Fruit fly (Drosophila melanogaster): ENCODE measurements around the gene RYa-R.

RYa-R gene

DNA sequence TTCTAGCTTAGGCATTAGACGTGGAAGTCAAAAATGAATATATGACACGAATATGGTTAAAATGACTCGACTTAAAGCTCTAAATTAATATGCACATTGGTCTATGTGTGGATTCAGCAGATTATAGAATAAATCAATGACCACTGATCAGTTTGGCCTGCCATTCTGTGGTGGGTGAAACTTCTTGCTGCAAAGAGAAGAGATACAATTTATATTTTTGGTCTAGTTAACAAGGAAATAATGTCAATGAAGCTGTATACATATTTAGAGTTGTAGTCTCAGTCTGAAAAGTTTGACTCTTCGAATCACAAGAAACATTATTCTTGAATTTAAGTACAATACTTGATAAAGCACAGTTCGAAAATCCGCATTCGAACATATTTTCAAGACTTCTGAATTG lies 68.4 kb downstream of the RYa-R start, which contains the start of gene CG43935:
Gene CG43935 (plus strand): TSS at position 301 of the 400 bp plus-strand sequence.
- no peak for TF ChIP-seq cnc (optimal IDR thresholded peaks at IDR 0.05)
- TF ChIP-seq CG33017 (tag; optimal IDR thresholded peaks at IDR 0.05): no peak
- TF ChIP-seq Hr96 (GFP tag; optimal IDR thresholded peaks at IDR 0.05): no peak
- no peak for TF ChIP-seq pad (GFP tag; optimal IDR thresholded peaks at IDR 0.05)
- TF ChIP-seq kay (GFP tag; ENCODE audit: borderline replicate concordance): no peak
- no peak for TF ChIP-seq tj (GFP tag; optimal IDR thresholded peaks at IDR 0.05)
- TF ChIP-seq CG7101 (tag; optimal IDR thresholded peaks at IDR 0.05): no peak
- TF ChIP-seq Crg-1 (GFP tag; optimal IDR thresholded peaks at IDR 0.05): no peak
- TF ChIP-seq CG7045 (GFP tag; optimal IDR thresholded peaks at IDR 0.05): no peak
- TF ChIP-seq Mnt (GFP tag; optimal IDR thresholded peaks at IDR 0.05): no peak
- no peak for TF ChIP-seq cic (GFP tag; optimal IDR thresholded peaks at IDR 0.05)
- no peak for TF ChIP-seq CG1620 (GFP tag; optimal IDR thresholded peaks at IDR 0.05)
- no peak for TF ChIP-seq CG5204 (GFP tag; optimal IDR thresholded peaks at IDR 0.05)
- TF ChIP-seq Clk (GFP tag; optimal IDR thresholded peaks at IDR 0.05): no peak

DNA sequence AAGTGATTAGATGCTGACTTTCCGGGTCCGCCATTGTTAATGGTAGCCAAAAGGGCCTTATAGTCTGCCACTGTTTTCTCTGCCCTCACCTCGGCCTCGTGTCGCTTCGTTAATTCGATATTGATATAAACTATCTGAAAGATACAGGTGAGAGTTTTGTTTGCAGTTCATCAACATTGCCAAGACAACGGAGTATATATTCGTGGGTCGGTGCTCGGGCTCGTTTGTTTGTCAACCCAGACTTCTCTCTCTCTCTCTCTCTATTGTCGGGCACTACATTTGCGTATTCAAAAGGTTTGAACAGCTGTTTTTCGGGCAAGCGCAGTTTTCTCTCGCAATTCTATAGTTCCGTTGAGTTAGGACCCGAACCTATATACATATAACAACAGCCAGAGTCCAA lies 70.6 kb downstream of the RYa-R start:
- TF ChIP-seq CG1620 (GFP tag; optimal IDR thresholded peaks at IDR 0.05) (no peak), CG14711 (tag; optimal IDR thresholded peaks at IDR 0.05) (peak; percentile 8)

DNA sequence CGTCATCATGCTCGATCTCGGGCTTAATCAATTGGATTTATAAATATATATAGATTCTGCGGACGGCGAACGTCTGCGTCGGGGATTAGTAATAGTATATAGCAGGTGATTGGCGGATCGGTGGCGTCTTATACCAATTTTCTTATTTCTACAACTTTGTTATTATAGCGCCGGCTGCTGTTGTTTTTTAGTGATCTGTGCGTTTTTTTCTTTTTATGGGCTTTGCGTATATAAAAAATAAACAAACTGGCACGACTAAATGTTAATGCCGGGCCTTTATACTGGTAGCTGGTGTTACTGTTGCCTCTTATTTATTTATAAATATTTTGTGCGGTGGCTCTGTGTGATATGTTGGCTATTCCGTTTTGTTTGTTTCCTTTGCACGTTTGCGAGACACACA lies 72.4 kb downstream of the RYa-R start:
- TF ChIP-seq kay (GFP tag; ENCODE audit: borderline replicate concordance): peak; percentile 75
- no peak for TF ChIP-seq tj (GFP tag; optimal IDR thresholded peaks at IDR 0.05)

DNA sequence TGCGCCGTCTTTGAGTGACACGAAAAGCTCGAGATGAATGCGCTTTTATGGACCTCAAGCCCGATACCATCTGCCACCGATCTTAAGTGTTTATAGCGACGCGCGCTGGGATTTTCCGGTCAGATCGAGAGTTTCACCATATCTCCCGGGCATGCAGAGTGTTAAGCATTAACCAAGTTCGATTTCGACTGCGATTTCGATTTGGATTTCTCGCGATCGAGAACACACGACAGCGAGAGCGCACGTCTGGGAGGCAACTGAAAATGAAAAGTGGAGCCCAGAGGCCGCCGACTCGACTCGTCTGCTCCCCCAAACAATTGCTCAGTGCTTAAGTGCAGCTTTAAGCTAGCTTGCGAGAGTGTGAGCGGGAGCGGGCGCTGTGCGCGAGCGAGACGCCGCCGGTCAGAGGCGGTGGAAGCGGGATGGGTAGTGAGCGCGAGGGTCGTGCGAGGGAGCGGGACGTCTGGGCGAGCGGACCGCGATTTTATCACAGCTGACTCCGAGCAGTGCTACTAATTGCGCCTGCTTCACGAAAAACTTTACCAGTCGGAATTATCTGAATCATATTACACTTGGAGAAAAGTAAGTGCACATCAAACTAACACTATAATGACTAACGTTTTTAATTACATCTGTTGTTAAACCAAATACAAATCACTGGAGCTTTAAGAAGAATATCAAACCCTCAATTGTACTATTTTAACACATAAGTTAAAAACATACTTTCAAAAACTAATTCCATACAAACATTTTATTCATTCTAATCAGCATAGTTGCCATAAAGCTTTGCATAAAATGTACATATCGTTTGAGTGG lies 73.2 kb downstream of the RYa-R start, which contains the start of gene spz:
Gene spz (minus strand): TSS at position 261 of the 816 bp plus-strand sequence.
- TF ChIP-seq Mnt (GFP tag; optimal IDR thresholded peaks at IDR 0.05) (no peak), pad (GFP tag; optimal IDR thresholded peaks at IDR 0.05) (peak; percentile 46), bab1 (GFP tag; optimal IDR thresholded peaks at IDR 0.05) (peak; percentile 31), CG7101 (tag; optimal IDR thresholded peaks at IDR 0.05) (no peak), CG12768 (GFP tag; optimal IDR thresholded peaks at IDR 0.05) (peak; percentile 11), ovo (GFP tag; optimal IDR thresholded peaks at IDR 0.05) (peak; percentile 40), CG5204 (GFP tag; optimal IDR thresholded peaks at IDR 0.05) (no peak)

DNA sequence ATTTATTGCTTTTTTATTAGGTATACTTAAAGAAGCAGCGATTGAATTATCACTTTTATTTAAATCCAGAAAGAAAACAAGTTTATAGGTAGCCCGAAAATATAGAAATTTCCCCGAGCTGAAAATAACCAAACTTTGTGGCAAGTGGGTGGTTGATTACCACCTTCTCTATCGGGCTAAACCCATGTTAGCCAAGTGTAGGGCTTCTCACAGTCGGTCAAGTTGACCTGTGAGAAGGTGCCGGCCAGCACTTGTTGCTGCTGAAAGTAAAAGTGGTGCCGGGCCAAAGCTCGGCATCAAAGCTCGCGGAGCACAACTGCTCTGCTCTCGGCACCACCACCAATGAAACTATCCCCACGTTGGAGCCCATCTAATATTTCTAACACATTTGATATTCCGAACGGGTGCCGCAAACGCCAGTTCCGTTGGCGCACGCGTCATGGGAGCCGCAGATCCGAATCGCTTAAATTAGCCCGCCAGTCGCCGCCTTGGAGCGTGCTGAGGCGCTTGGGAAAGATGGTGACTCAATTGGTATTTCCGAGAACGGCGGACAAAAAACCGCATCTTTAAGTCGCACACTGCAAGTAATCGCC lies 74.2 kb downstream of the RYa-R start:
- TF ChIP-seq ovo (GFP tag; optimal IDR thresholded peaks at IDR 0.05) (no peak), CG5204 (GFP tag; optimal IDR thresholded peaks at IDR 0.05) (no peak), Crg-1 (GFP tag; optimal IDR thresholded peaks at IDR 0.05) (no peak), kay (GFP tag; ENCODE audit: borderline replicate concordance) (peak; percentile 69), CG12768 (GFP tag; optimal IDR thresholded peaks at IDR 0.05) (peak; percentile 14)

DNA sequence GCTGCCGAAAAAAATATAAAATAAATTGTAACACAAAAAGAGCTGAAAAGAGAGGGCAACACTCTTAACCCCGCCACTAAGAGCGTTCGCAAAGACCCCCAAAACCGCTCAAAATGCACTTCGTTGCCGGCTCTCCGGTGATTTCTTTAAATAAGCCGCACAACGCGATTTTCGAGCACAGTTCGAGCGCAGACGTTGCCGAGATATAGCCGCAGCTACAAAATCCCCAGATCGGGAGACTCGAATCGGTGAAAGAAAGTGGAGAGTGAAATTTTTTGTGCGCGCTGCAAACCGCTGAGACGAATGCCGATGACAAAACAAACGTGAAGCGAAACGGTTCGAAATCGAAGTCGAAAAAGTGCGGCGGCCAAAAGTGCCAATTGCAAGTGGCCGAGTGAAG lies 78.9 kb downstream of the RYa-R start, which contains the start of gene CG14257:
Gene CG14257 (plus strand): TSS at position 177 of the 400 bp plus-strand sequence.
- TF ChIP-seq bab1 (GFP tag; optimal IDR thresholded peaks at IDR 0.05): no peak
- no peak for TF ChIP-seq Crg-1 (GFP tag; optimal IDR thresholded peaks at IDR 0.05)
- TF ChIP-seq pad (GFP tag; optimal IDR thresholded peaks at IDR 0.05): no peak
- no peak for TF ChIP-seq CG7045 (GFP tag; optimal IDR thresholded peaks at IDR 0.05)
- TF ChIP-seq CG1620 (GFP tag; optimal IDR thresholded peaks at IDR 0.05): no peak
- no peak for TF ChIP-seq kay (GFP tag; ENCODE audit: borderline replicate concordance)
- TF ChIP-seq CG33017 (tag; optimal IDR thresholded peaks at IDR 0.05): no peak
- TF ChIP-seq cnc (optimal IDR thresholded peaks at IDR 0.05): no peak
- no peak for TF ChIP-seq CG5204 (GFP tag; optimal IDR thresholded peaks at IDR 0.05)

DNA sequence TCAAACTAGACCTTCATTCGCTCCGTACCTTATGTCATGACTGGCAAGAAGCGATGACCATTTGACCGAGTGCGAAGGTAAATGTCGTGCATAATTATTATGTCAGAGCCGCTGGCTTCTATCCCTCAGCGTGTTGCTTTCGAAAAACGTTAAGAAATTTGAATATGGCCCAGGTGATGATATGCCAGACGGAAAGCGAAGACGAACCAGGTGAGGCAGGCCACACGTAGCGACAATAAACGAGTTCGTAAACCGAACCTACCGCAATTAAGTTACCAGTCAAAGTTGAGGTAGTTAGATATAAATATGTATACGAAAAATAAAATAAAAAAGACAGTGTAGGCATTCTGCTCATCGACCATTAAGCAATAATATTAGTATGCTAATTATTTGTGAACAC lies 79.8 kb downstream of the RYa-R start:
- TF ChIP-seq kay (GFP tag; ENCODE audit: borderline replicate concordance) (no peak), Mnt (GFP tag; optimal IDR thresholded peaks at IDR 0.05) (no peak), cic (GFP tag; optimal IDR thresholded peaks at IDR 0.05) (no peak), CG5204 (GFP tag; optimal IDR thresholded peaks at IDR 0.05) (no peak), CG11617 (GFP tag; optimal IDR thresholded peaks at IDR 0.05) (no peak), Hr96 (GFP tag; optimal IDR thresholded peaks at IDR 0.05) (no peak)

DNA sequence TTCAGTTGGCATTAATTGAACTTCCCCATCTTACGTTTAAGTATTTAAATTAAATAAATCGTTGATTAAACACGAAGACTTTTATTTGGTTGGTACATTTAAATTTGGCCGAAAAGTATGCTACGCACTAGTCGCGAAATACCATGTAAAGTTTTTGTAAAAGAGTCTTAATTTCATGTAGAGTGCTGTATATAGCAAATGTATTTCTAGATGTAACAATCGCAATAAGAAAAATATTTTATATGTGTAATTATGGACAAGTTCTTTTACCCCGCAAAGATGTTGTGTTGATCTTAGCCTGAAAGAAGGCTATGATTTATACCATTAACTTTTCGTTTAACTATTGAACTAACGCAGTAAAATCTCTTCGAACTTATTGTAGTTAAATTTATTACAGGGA lies 86.0 kb downstream of the RYa-R start:
- TF ChIP-seq kay (GFP tag; ENCODE audit: borderline replicate concordance): no peak
- TF ChIP-seq bab1 (GFP tag; optimal IDR thresholded peaks at IDR 0.05): no peak
- no peak for TF ChIP-seq Crg-1 (GFP tag; optimal IDR thresholded peaks at IDR 0.05)
- no peak for TF ChIP-seq CG12768 (GFP tag; optimal IDR thresholded peaks at IDR 0.05)
- no peak for TF ChIP-seq CG1620 (GFP tag; optimal IDR thresholded peaks at IDR 0.05)
- TF ChIP-seq CG5204 (GFP tag; optimal IDR thresholded peaks at IDR 0.05): no peak

Data from whole organism, adult.